Worm (Caenorhabditis elegans) whole organism, L4 larva: Measurements from ENCODE around the gene E04D5.4.

ENCODE experiments used
- T20F7.1 ChIP-seq: fragments of 200-800 bp; sonication (Bioruptor generic); optimal IDR thresholded peaks from 2 replicates; lab custom pipeline; 2018; ENCODE audit warnings: mild to moderate bottlenecking, missing genetic modification characterization, missing compliant biosample characterization
- T26A8.4 ChIP-seq: fragments of 200-800 bp; sonication (Bioruptor generic); IDR thresholded peaks from 2 replicates; pipeline ENCODE4 v1.3.6; 2022; ENCODE audit warnings: missing genetic modification characterization, missing compliant biosample characterization
- aha-1 ChIP-seq: fragments of 150-350 bp; peaks from one replicate; lab custom pipeline; 2014; ENCODE audit warnings: missing biosample characterization, missing genetic modification characterization
- ama-1 ChIP-seq: fragments of 150-350 bp; optimal IDR thresholded peaks from 2 replicates; lab custom pipeline; 2014; ENCODE audit warnings: inconsistent platforms, mixed read lengths
- ceh-20 ChIP-seq: fragments of 200-800 bp; sonication (Bioruptor generic); IDR thresholded peaks from 2 replicates; pipeline ENCODE4 v1.3.6; 2022; ENCODE audit warnings: missing genetic modification reagents, missing genetic modification characterization, missing compliant biosample characterization
- ceh-62 ChIP-seq: sonication (generic microtip); optimal IDR thresholded peaks from 2 replicates; lab custom pipeline; 2017; ENCODE audit warnings: missing biosample characterization, missing genetic modification characterization
- cey-2 ChIP-seq: sonication (generic microtip); optimal IDR thresholded peaks from 3 replicates; lab custom pipeline; 2017; ENCODE audit warnings: missing genetic modification characterization, mild to moderate bottlenecking, missing compliant biosample characterization, antibody characterized with exemption, borderline replicate concordance; ENCODE audit not compliant: insufficient read depth
- daf-12 ChIP-seq: fragments of 150-350 bp; optimal IDR thresholded peaks from 2 replicates; lab custom pipeline; 2014; ENCODE audit warnings: missing biosample characterization, missing genetic modification reagents, missing genetic modification characterization
- daf-16 ChIP-seq, 3 experiments: sonication (generic microtip); optimal IDR thresholded peaks; 2 replicates each; lab custom pipeline; 2016 to 2017; ENCODE audit warnings: missing genetic modification characterization in 3 of 3, missing genetic modification reagents in 3 of 3, mild to moderate bottlenecking in 2 of 3, missing compliant biosample characterization in 2 of 3, missing biosample characterization in 1 of 3, moderate library complexity in 1 of 3
- dmd-6 ChIP-seq: fragments of 200-800 bp; sonication (Bioruptor generic); IDR thresholded peaks from 2 replicates; pipeline ENCODE4 v1.3.6; 2022; ENCODE audit warnings: missing genetic modification reagents, missing genetic modification characterization, missing compliant biosample characterization
- dmd-8 ChIP-seq: fragments of 200-800 bp; sonication (Bioruptor generic); IDR thresholded peaks from 2 replicates; pipeline ENCODE4 v1.3.6; 2022; ENCODE audit warnings: missing genetic modification characterization, missing compliant biosample characterization
- dve-1 ChIP-seq: sonication (generic microtip); optimal IDR thresholded peaks from 2 replicates; lab custom pipeline; 2017; ENCODE audit warnings: antibody characterized with exemption, mild to moderate bottlenecking, missing genetic modification characterization, missing compliant biosample characterization; ENCODE audit not compliant: insufficient read depth
- egl-27 ChIP-seq: sonication (generic microtip); optimal IDR thresholded peaks from 3 replicates; lab custom pipeline; 2017; ENCODE audit warnings: missing biosample characterization, missing genetic modification reagents, missing genetic modification characterization
- egl-43 ChIP-seq: fragments of 200-800 bp; sonication (Bioruptor generic); IDR thresholded peaks from 2 replicates; pipeline ENCODE4 v1.3.6; 2022; ENCODE audit warnings: missing genetic modification reagents, missing genetic modification characterization, missing compliant biosample characterization
- gei-8 ChIP-seq: fragments of 200-800 bp; sonication (Bioruptor generic); optimal IDR thresholded peaks from 2 replicates; lab custom pipeline; 2018; ENCODE audit warnings: mild to moderate bottlenecking, missing genetic modification characterization, missing compliant biosample characterization
- hif-1 ChIP-seq, 2 experiments: sonication (generic microtip); optimal IDR thresholded peaks; 2 replicates each; lab custom pipeline; 2016 to 2017; ENCODE audit warnings: missing compliant biosample characterization in 2 of 2, missing genetic modification characterization in 2 of 2, missing genetic modification reagents in 2 of 2, missing genotype in 2 of 2, mild to moderate bottlenecking in 1 of 2
- hlh-11 ChIP-seq: fragments of 200-800 bp; sonication (Bioruptor generic); optimal IDR thresholded peaks from 2 replicates; lab custom pipeline; 2018; ENCODE audit warnings: mild to moderate bottlenecking, missing genetic modification characterization, missing compliant biosample characterization
- hlh-30 ChIP-seq: sonication (generic microtip); optimal IDR thresholded peaks from 2 replicates; lab custom pipeline; 2017; ENCODE audit warnings: antibody characterized with exemption, mild to moderate bottlenecking, missing genetic modification characterization, missing compliant biosample characterization; ENCODE audit not compliant: insufficient read depth
- lin-1 ChIP-seq: fragments of 200-800 bp; sonication (Bioruptor generic); IDR thresholded peaks from 2 replicates; pipeline ENCODE4 v1.3.6; 2022; ENCODE audit warnings: missing genetic modification reagents, missing genetic modification characterization, missing compliant biosample characterization
- lin-29 ChIP-seq: fragments of 200-800 bp; sonication (Bioruptor generic); IDR thresholded peaks from 2 replicates; pipeline ENCODE4 v1.3.6; 2022; ENCODE audit warnings: missing genetic modification reagents, missing genetic modification characterization, missing compliant biosample characterization
- lin-39 ChIP-seq: fragments of 150-350 bp; optimal IDR thresholded peaks from 2 replicates; lab custom pipeline; 2014; ENCODE audit warnings: missing biosample characterization, missing genetic modification reagents, missing genetic modification characterization
- lsy-2 ChIP-seq, 2 experiments: fragments of 150-350 bp in 1 of 2; sonication (generic microtip) in 1 of 2; optimal IDR thresholded peaks; 2 replicates each; lab custom pipeline; 2014 to 2017; ENCODE audit warnings: missing biosample characterization in 2 of 2, missing genetic modification characterization in 2 of 2
- madf-5 ChIP-seq, 2 experiments: fragments of 200-800 bp; sonication (Bioruptor generic); IDR thresholded peaks; 2 replicates each; pipeline ENCODE4 v1.3.6; 2022; ENCODE audit warnings: missing compliant biosample characterization in 2 of 2, missing genetic modification characterization in 2 of 2
- mdl-1 ChIP-seq, 2 experiments: fragments of 150-350 bp in 1 of 2; sonication (generic microtip) in 1 of 2; optimal IDR thresholded peaks; 2 replicates each; lab custom pipeline; 2014 to 2017; ENCODE audit warnings: missing biosample characterization in 2 of 2, missing genetic modification characterization in 2 of 2
- mdt-29 ChIP-seq: fragments of 200-800 bp; sonication (Bioruptor generic); IDR thresholded peaks from 2 replicates; pipeline ENCODE4 v1.3.6; 2022; ENCODE audit warnings: missing genetic modification reagents, missing genetic modification characterization, missing compliant biosample characterization
- mep-1 ChIP-seq: fragments of 150-350 bp; sonication (generic microtip); optimal IDR thresholded peaks from 3 replicates; lab custom pipeline; 2014; ENCODE audit warnings: missing biosample characterization, missing genetic modification characterization
- mes-2 ChIP-seq: sonication (generic microtip); optimal IDR thresholded peaks from 2 replicates; lab custom pipeline; 2016; ENCODE audit warnings: missing genotype, mild to moderate bottlenecking, missing genetic modification characterization, missing compliant biosample characterization; ENCODE audit not compliant: poor library complexity, severe bottlenecking
- mxl-3 ChIP-seq: fragments of 200-800 bp; sonication (Bioruptor generic); optimal IDR thresholded peaks from 2 replicates; lab custom pipeline; 2018; ENCODE audit warnings: mild to moderate bottlenecking, missing genetic modification characterization, missing compliant biosample characterization
- nhr-10 ChIP-seq: fragments of 150-350 bp; optimal IDR thresholded peaks from 2 replicates; lab custom pipeline; 2014; ENCODE audit warnings: missing biosample characterization, missing genetic modification characterization
- nhr-11 ChIP-seq: fragments of 150-350 bp; optimal IDR thresholded peaks from 2 replicates; lab custom pipeline; 2014; ENCODE audit warnings: missing biosample characterization, missing genetic modification characterization
- nhr-237 ChIP-seq: sonication (generic microtip); optimal IDR thresholded peaks from 2 replicates; lab custom pipeline; 2017; ENCODE audit warnings: missing biosample characterization, missing genetic modification characterization
- nhr-28 ChIP-seq: fragments of 150-350 bp; optimal IDR thresholded peaks from 2 replicates; lab custom pipeline; 2014; ENCODE audit warnings: missing biosample characterization, missing genetic modification characterization
- nhr-41 ChIP-seq: fragments of 200-800 bp; sonication (Bioruptor generic); IDR thresholded peaks from 2 replicates; pipeline ENCODE4 v1.3.6; 2022; ENCODE audit warnings: missing genetic modification reagents, missing genetic modification characterization, missing compliant biosample characterization
- nhr-48 ChIP-seq: sonication (generic microtip); optimal IDR thresholded peaks from 2 replicates; lab custom pipeline; 2016; ENCODE audit warnings: mild to moderate bottlenecking, missing genetic modification characterization, missing compliant biosample characterization
- php-3 ChIP-seq: fragments of 200-800 bp; sonication (Bioruptor generic); IDR thresholded peaks from 2 replicates; pipeline ENCODE4 v1.3.6; 2022; ENCODE audit warnings: missing genetic modification reagents, missing genetic modification characterization, missing compliant biosample characterization
- pqm-1 ChIP-seq: sonication (generic microtip); optimal IDR thresholded peaks from 2 replicates; lab custom pipeline; 2017; ENCODE audit warnings: missing biosample characterization, missing genetic modification characterization
- saeg-2 ChIP-seq: fragments of 200-800 bp; sonication (Bioruptor generic); IDR thresholded peaks from 2 replicates; pipeline ENCODE4 v1.3.6; 2022; ENCODE audit warnings: missing genetic modification reagents, missing genetic modification characterization, missing compliant biosample characterization
- tra-1 ChIP-seq: fragments of 200-800 bp; sonication (Bioruptor generic); IDR thresholded peaks from 2 replicates; pipeline ENCODE4 v1.3.6; 2022; ENCODE audit warnings: missing genetic modification reagents, missing genetic modification characterization, missing compliant biosample characterization
- unc-39 ChIP-seq: sonication (generic microtip); optimal IDR thresholded peaks from 2 replicates; lab custom pipeline; 2017; ENCODE audit warnings: missing biosample characterization, missing genetic modification characterization
- unc-62 ChIP-seq, 3 experiments: fragments of 150-350 bp in 1 of 3; sonication (generic microtip); optimal IDR thresholded peaks in 2 of 3; peaks in 1 of 3; 1 replicate in 1 of 3; 2 replicates in 2 of 3; lab custom pipeline; 2014 to 2017; ENCODE audit warnings: missing biosample characterization in 3 of 3, missing genetic modification characterization in 3 of 3, missing genetic modification reagents in 3 of 3, missing genotype in 1 of 3
- zfp-2 ChIP-seq: sonication (generic microtip); optimal IDR thresholded peaks from 2 replicates; lab custom pipeline; 2016; ENCODE audit warnings: mild to moderate bottlenecking, missing genetic modification characterization, missing compliant biosample characterization
- zip-11 ChIP-seq: fragments of 200-800 bp; sonication (Bioruptor generic); IDR thresholded peaks from 2 replicates; pipeline ENCODE4 v1.3.6; 2022; ENCODE audit warnings: missing genetic modification characterization, missing compliant biosample characterization
- zip-2 ChIP-seq: fragments of 150-350 bp; optimal IDR thresholded peaks from 2 replicates; lab custom pipeline; 2014; ENCODE audit warnings: missing biosample characterization, missing genetic modification characterization
- ztf-7 ChIP-seq: fragments of 150-350 bp; optimal IDR thresholded peaks from 2 replicates; lab custom pipeline; 2014; ENCODE audit warnings: missing biosample characterization, missing genetic modification characterization

E04D5.4 gene

ce11 chrII:10446814-10447213 is 6.7 kb downstream of the E04D5.4 start (continued):
- TF ChIP-seq saeg-2, result no peak
- 0 out of 4 replicates have a peak, but pooled peaks of 1 of the 2 experiments have one; percentile 11 for TF ChIP-seq madf-5 (GFP tag; IDR thresholded peaks at IDR 0.05; lab: Robert Waterston, UW)
- TF ChIP-seq zfp-2, result no peak
- no peak for TF ChIP-seq daf-16 (GFP tag; optimal IDR thresholded peaks at IDR 0.05; lab: Kevin White, UChicago)
- TF ChIP-seq daf-16 (tag; optimal IDR thresholded peaks at IDR 0.05; lab: Kevin White, UChicago), result no peak
- TF ChIP-seq nhr-237, result no peak
- TF ChIP-seq php-3 (GFP tag; lab: Robert Waterston, UW), result no peak
- TF ChIP-seq ztf-7 (tag; lab: Kevin White, UChicago), result no peak

- no peak for TF ChIP-seq unc-39 (tag; lab: Kevin White, UChicago)
- TF ChIP-seq lsy-2 (tag; optimal IDR thresholded peaks at IDR 0.05; lab: Kevin White, UChicago), result peak in 1 of 2 experiments; percentile 28
- TF ChIP-seq ama-1 (lab: Kevin White, UChicago), result peak; percentile 31
- peak in 1 of 2 experiments; percentile 99 for TF ChIP-seq unc-62 (GFP tag; optimal IDR thresholded peaks at IDR 0.05 in 1 of 2; lab: Kevin White, UChicago)
- TF ChIP-seq unc-62 (tag; optimal IDR thresholded peaks at IDR 0.05; lab: Kevin White, UChicago), result no peak
- TF ChIP-seq mdt-29 (GFP tag; lab: Robert Waterston, UW), result peak; percentile 26; the same call in 1 of the 2 replicates
- TF ChIP-seq egl-27 (tag; lab: Kevin White, UChicago), result no peak
- peak in 1 of 2 experiments; percentile 28 for TF ChIP-seq daf-16 (GFP tag; optimal IDR thresholded peaks at IDR 0.05; lab: Kevin White, UChicago)
- TF ChIP-seq daf-16 (tag; optimal IDR thresholded peaks at IDR 0.05; lab: Kevin White, UChicago), result peak; percentile 61
- peak; percentile 89 for TF ChIP-seq hlh-11
- peak; percentile 85 for TF ChIP-seq mxl-3 (GFP tag; lab: Kevin White, UChicago)
- TF ChIP-seq nhr-28 (tag; lab: Kevin White, UChicago), result peak; percentile 70
- TF ChIP-seq aha-1 (tag; lab: Kevin White, UChicago), result peak; percentile 29
- peak; percentile 46 for TF ChIP-seq pqm-1 (tag; lab: Kevin White, UChicago)
- peak; percentile 10; the same call in 1 of the 2 replicates for TF ChIP-seq T26A8.4 (GFP tag; lab: Robert Waterston, UW)
- TF ChIP-seq lin-1 (GFP tag; lab: Robert Waterston, UW), result peak; percentile 43; the same call in 1 of the 2 replicates
- peak; percentile 57 for TF ChIP-seq gei-8
- peak; percentile 49 for TF ChIP-seq cey-2 (tag; lab: Kevin White, UChicago)
- no peak for TF ChIP-seq lin-29 (GFP tag; lab: Robert Waterston, UW)
- TF ChIP-seq mep-1 (tag; lab: Kevin White, UChicago), result peak; percentile 11
- peak; percentile 42 for TF ChIP-seq mes-2
- peak; percentile 68; the same call in 1 of the 2 replicates for TF ChIP-seq php-3 (GFP tag; lab: Robert Waterston, UW)
- peak in 1 of 2 experiments; percentile 72 for TF ChIP-seq hif-1 (tag; optimal IDR thresholded peaks at IDR 0.05; lab: Kevin White, UChicago)
- TF ChIP-seq tra-1 (GFP tag; lab: Robert Waterston, UW), result peak; percentile 67
- no peak for TF ChIP-seq ceh-62
- TF ChIP-seq nhr-10 (tag; lab: Kevin White, UChicago), result peak; percentile 61
- TF ChIP-seq mdl-1 (tag; optimal IDR thresholded peaks at IDR 0.05; lab: Kevin White, UChicago), result peak; percentile 48 to 92
- no peak for TF ChIP-seq zip-2 (tag; lab: Kevin White, UChicago)
- TF ChIP-seq nhr-48, result peak; percentile 86
- TF ChIP-seq ceh-20 (GFP tag; lab: Robert Waterston, UW), result peak; percentile 27; the same call in 1 of the 2 replicates
- peak; percentile 42 for TF ChIP-seq dve-1 (tag; lab: Kevin White, UChicago)
- TF ChIP-seq lin-39, result no peak
- TF ChIP-seq egl-43, result peak; percentile 32; the same call in 1 of the 2 replicates
- peak; percentile 58 for TF ChIP-seq T20F7.1 (GFP tag; lab: Kevin White, UChicago)
- 0 out of 2 replicates have a peak, but pooled peaks have one; percentile 34 for TF ChIP-seq dmd-8 (GFP tag; lab: Robert Waterston, UW)
- TF ChIP-seq nhr-41 (GFP tag; lab: Robert Waterston, UW), result peak; percentile 25; the same call in 1 of the 2 replicates
- peak; percentile 94 for TF ChIP-seq dmd-6 (GFP tag; lab: Robert Waterston, UW)
- no peak for TF ChIP-seq zip-11 (GFP tag; lab: Robert Waterston, UW)
- peak; percentile 77 for TF ChIP-seq nhr-11 (tag; lab: Kevin White, UChicago)
- TF ChIP-seq hlh-30, result peak; percentile 83
- no peak for TF ChIP-seq daf-12
Observed at ce11 chrII:10447348-10448316, 7.6 kb downstream of the E04D5.4 start, which contains the start of gene ZK673.2. Gene ZK673.2, plus strand, starts transcription at chrII:10448266.
